Worm (Caenorhabditis elegans) whole organism, L2 larva: ENCODE measurements around the gene arf-1.

Experiments used
- F13H6.1 ChIP-seq: sonication (generic microtip); optimal IDR thresholded peaks from 2 replicates; lab custom pipeline; 2016; ENCODE audit warnings: missing genetic modification characterization, missing compliant biosample characterization
- dmd-4 ChIP-seq: sonication (generic microtip); optimal IDR thresholded peaks from 2 replicates; lab custom pipeline; 2017; ENCODE audit warnings: missing biosample characterization, missing genetic modification characterization
- lin-11 ChIP-seq: fragments of 150-350 bp; sonication (generic microtip); optimal IDR thresholded peaks from 2 replicates; lab custom pipeline; 2014; ENCODE audit warnings: missing biosample characterization, missing genetic modification characterization, inconsistent platforms, mixed read lengths
- lsy-2 ChIP-seq, 2 experiments: fragments of 150-350 bp in 1 of 2; sonication (generic microtip) in 1 of 2; optimal IDR thresholded peaks; 2 replicates each; lab custom pipeline; 2014 to 2017; ENCODE audit warnings: missing biosample characterization in 2 of 2, missing genetic modification characterization in 2 of 2
- mdl-1 ChIP-seq, 2 experiments: fragments of 150-350 bp in 1 of 2; sonication (generic microtip) in 1 of 2; optimal IDR thresholded peaks; 2 replicates each; lab custom pipeline; 2017; ENCODE audit warnings: missing biosample characterization in 2 of 2, missing genetic modification characterization in 2 of 2
- nhr-11 ChIP-seq: fragments of 150-350 bp; optimal IDR thresholded peaks from 2 replicates; lab custom pipeline; 2014; ENCODE audit warnings: missing biosample characterization, missing genetic modification characterization
- nhr-129 ChIP-seq: fragments of 150-350 bp; optimal IDR thresholded peaks from 2 replicates; lab custom pipeline; 2014; ENCODE audit warnings: missing biosample characterization, missing genetic modification characterization
- nhr-23 ChIP-seq: fragments of 150-350 bp; optimal IDR thresholded peaks from 2 replicates; lab custom pipeline; 2014; ENCODE audit warnings: missing biosample characterization, missing genetic modification reagents, missing genetic modification characterization
- snpc-4 ChIP-seq: fragments of 150-350 bp; optimal IDR thresholded peaks from 2 replicates; lab custom pipeline; 2014; ENCODE audit warnings: missing biosample characterization, missing genetic modification characterization
- unc-39 ChIP-seq: fragments of 150-350 bp; optimal IDR thresholded peaks from 2 replicates; lab custom pipeline; 2014; ENCODE audit warnings: missing biosample characterization, missing genetic modification characterization
- unc-62 ChIP-seq: fragments of 150-350 bp; optimal IDR thresholded peaks from 2 replicates; lab custom pipeline; 2014; ENCODE audit warnings: missing biosample characterization, missing genetic modification reagents, missing genetic modification characterization
- ztf-11 ChIP-seq: sonication (generic microtip); optimal IDR thresholded peaks from 2 replicates; lab custom pipeline; 2017; ENCODE audit warnings: missing biosample characterization, missing genetic modification characterization

DNA sequence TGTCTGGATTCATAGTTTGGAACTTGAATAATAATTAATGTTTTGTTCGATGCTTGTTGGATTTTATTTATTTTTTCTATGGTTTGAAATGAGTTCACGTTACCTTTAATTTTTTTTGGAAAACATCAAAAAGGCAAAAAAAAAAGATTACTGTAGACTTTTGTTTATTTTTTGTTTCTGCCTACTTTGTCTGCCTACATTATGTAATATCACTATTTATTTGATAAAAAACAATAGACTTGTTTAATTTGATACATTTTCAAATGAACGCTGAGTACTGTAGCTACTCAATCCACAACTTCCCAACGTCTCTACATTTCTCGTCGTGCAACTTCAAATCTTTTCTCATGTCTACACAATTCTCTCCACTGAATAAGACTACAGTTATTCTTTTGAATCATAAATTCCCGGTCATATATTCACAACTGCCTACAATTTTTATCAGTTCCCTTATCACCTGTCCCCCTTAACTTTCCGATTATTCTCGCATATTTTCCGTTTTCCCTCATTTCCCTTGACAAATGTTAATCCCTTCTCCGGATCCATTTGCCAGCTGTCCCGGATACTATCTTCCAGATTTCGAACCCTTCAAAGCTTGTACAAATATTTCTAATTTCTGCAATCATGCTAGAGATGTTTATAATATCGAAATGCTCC lies 16.4 kb downstream of the arf-1 start, which contains the start of the genes B0244.9 and B0244.7:
- TF ChIP-seq nhr-23 (tag; lab: Kevin White, UChicago): no peak
- no peak for TF ChIP-seq nhr-11 (tag; lab: Kevin White, UChicago)
- no peak for TF ChIP-seq ztf-11 (tag; lab: Kevin White, UChicago)
- TF ChIP-seq unc-62 (GFP tag; lab: Kevin White, UChicago): no peak
- no peak for TF ChIP-seq F13H6.1 (tag; lab: Kevin White, UChicago)
- no peak for TF ChIP-seq nhr-129 (tag; lab: Kevin White, UChicago)
- TF ChIP-seq lsy-2 (tag; optimal IDR thresholded peaks at IDR 0.05; lab: Kevin White, UChicago): no peak
- no peak for TF ChIP-seq unc-39 (tag; lab: Kevin White, UChicago)
- TF ChIP-seq dmd-4 (tag; lab: Kevin White, UChicago): no peak
- no peak for TF ChIP-seq lin-11 (tag; lab: Kevin White, UChicago)
- no peak for TF ChIP-seq snpc-4
- TF ChIP-seq mdl-1 (tag; optimal IDR thresholded peaks at IDR 0.05; lab: Kevin White, UChicago): no peak
